Worm (Caenorhabditis elegans) whole organism, L4 larva: ENCODE data around the gene W03B1.9.

ENCODE experiments used
- D1046.2 ChIP-seq: fragments of 200-800 bp; sonication (Bioruptor generic); IDR thresholded peaks from 2 replicates; pipeline ENCODE4 v1.3.6; 2022; ENCODE audit warnings: missing genetic modification characterization, missing compliant biosample characterization
- F37D6.2 ChIP-seq: sonication (generic microtip); optimal IDR thresholded peaks from 2 replicates; lab custom pipeline; 2016; ENCODE audit warnings: mild to moderate bottlenecking, missing genetic modification characterization, missing compliant biosample characterization
- T26A8.4 ChIP-seq: fragments of 200-800 bp; sonication (Bioruptor generic); IDR thresholded peaks from 2 replicates; pipeline ENCODE4 v1.3.6; 2022; ENCODE audit warnings: missing genetic modification characterization, missing compliant biosample characterization
- Y105C5A.15 ChIP-seq: fragments of 200-800 bp; sonication (Bioruptor generic); IDR thresholded peaks from 2 replicates; pipeline ENCODE4 v1.3.6; 2022; ENCODE audit warnings: missing genetic modification characterization, missing compliant biosample characterization
- ZK337.2 ChIP-seq: fragments of 200-800 bp; sonication (Bioruptor generic); IDR thresholded peaks from 2 replicates; pipeline ENCODE4 v1.3.6; 2022; ENCODE audit warnings: missing genetic modification reagents, missing genetic modification characterization, missing compliant biosample characterization
- ZK546.5 ChIP-seq, 2 experiments: sonication (generic microtip); optimal IDR thresholded peaks; 2 replicates each; lab custom pipeline; 2017; ENCODE audit warnings: missing biosample characterization in 2 of 2, missing genetic modification characterization in 2 of 2
- aha-1 ChIP-seq: fragments of 150-350 bp; peaks from one replicate; lab custom pipeline; 2014; ENCODE audit warnings: missing biosample characterization, missing genetic modification characterization
- ama-1 ChIP-seq: fragments of 150-350 bp; optimal IDR thresholded peaks from 2 replicates; lab custom pipeline; 2014; ENCODE audit warnings: inconsistent platforms, mixed read lengths
- attf-4 ChIP-seq: sonication (generic microtip); optimal IDR thresholded peaks from 3 replicates; lab custom pipeline; 2017; ENCODE audit warnings: missing biosample characterization, missing genetic modification characterization
- ceh-28 ChIP-seq: fragments of 150-350 bp; optimal IDR thresholded peaks from 2 replicates; lab custom pipeline; 2014; ENCODE audit warnings: missing biosample characterization, missing genetic modification reagents, missing genetic modification characterization
- ceh-44 ChIP-seq: fragments of 200-800 bp; sonication (Bioruptor generic); IDR thresholded peaks from 2 replicates; pipeline ENCODE4 v1.3.6; 2022; ENCODE audit warnings: missing genetic modification reagents, missing genetic modification characterization, missing compliant biosample characterization
- daf-16 ChIP-seq, 3 experiments: sonication (generic microtip); optimal IDR thresholded peaks; 2 replicates each; lab custom pipeline; 2016 to 2017; ENCODE audit warnings: missing genetic modification characterization in 3 of 3, missing genetic modification reagents in 3 of 3, mild to moderate bottlenecking in 2 of 3, missing compliant biosample characterization in 2 of 3, missing biosample characterization in 1 of 3, moderate library complexity in 1 of 3
- daf-19 ChIP-seq: fragments of 200-800 bp; sonication (Bioruptor generic); conservative IDR thresholded peaks from 2 replicates; pipeline ENCODE4 v1.3.6; 2022; ENCODE audit warnings: missing genetic modification characterization, missing compliant biosample characterization
- daf-8 ChIP-seq: fragments of 200-800 bp; sonication (Bioruptor generic); IDR thresholded peaks from 2 replicates; pipeline ENCODE4 v1.3.6; 2022; ENCODE audit warnings: missing genetic modification characterization, missing compliant biosample characterization
- dmd-9 ChIP-seq: fragments of 200-800 bp; sonication (Bioruptor generic); IDR thresholded peaks from 2 replicates; pipeline ENCODE4 v1.3.6; 2022; ENCODE audit warnings: missing genetic modification reagents, missing genetic modification characterization, missing compliant biosample characterization
- duxl-1 ChIP-seq: sonication (generic microtip); optimal IDR thresholded peaks from 2 replicates; lab custom pipeline; 2016; ENCODE audit warnings: mild to moderate bottlenecking, missing genetic modification characterization, moderate library complexity, missing compliant biosample characterization; ENCODE audit not compliant: poor library complexity
- dve-1 ChIP-seq: sonication (generic microtip); optimal IDR thresholded peaks from 2 replicates; lab custom pipeline; 2017; ENCODE audit warnings: antibody characterized with exemption, mild to moderate bottlenecking, missing genetic modification characterization, missing compliant biosample characterization; ENCODE audit not compliant: insufficient read depth
- gei-8 ChIP-seq: fragments of 200-800 bp; sonication (Bioruptor generic); optimal IDR thresholded peaks from 2 replicates; lab custom pipeline; 2018; ENCODE audit warnings: mild to moderate bottlenecking, missing genetic modification characterization, missing compliant biosample characterization
- hlh-11 ChIP-seq: fragments of 200-800 bp; sonication (Bioruptor generic); optimal IDR thresholded peaks from 2 replicates; lab custom pipeline; 2018; ENCODE audit warnings: mild to moderate bottlenecking, missing genetic modification characterization, missing compliant biosample characterization
- hlh-30 ChIP-seq: sonication (generic microtip); optimal IDR thresholded peaks from 2 replicates; lab custom pipeline; 2017; ENCODE audit warnings: antibody characterized with exemption, mild to moderate bottlenecking, missing genetic modification characterization, missing compliant biosample characterization; ENCODE audit not compliant: insufficient read depth
- hmg-1.1 ChIP-seq: fragments of 200-800 bp; sonication (Bioruptor generic); IDR thresholded peaks from 2 replicates; pipeline ENCODE4 v1.3.6; 2022; ENCODE audit warnings: missing genetic modification reagents, missing genetic modification characterization, missing compliant biosample characterization
- jun-1 ChIP-seq: fragments of 150-350 bp; optimal IDR thresholded peaks from 2 replicates; lab custom pipeline; 2014; ENCODE audit warnings: missing biosample characterization, missing genetic modification reagents, missing genetic modification characterization
- lin-1 ChIP-seq: fragments of 200-800 bp; sonication (Bioruptor generic); IDR thresholded peaks from 2 replicates; pipeline ENCODE4 v1.3.6; 2022; ENCODE audit warnings: missing genetic modification reagents, missing genetic modification characterization, missing compliant biosample characterization
- lin-13 ChIP-seq: fragments of 150-350 bp; optimal IDR thresholded peaks from 2 replicates; lab custom pipeline; 2014; ENCODE audit warnings: missing biosample characterization, missing genetic modification reagents, missing genetic modification characterization
- lin-15B ChIP-seq: fragments of 150-350 bp; sonication (generic microtip); optimal IDR thresholded peaks from 3 replicates; lab custom pipeline; 2014; ENCODE audit warnings: missing biosample characterization, missing genetic modification characterization
- lsy-2 ChIP-seq, 2 experiments: fragments of 150-350 bp in 1 of 2; sonication (generic microtip) in 1 of 2; optimal IDR thresholded peaks; 2 replicates each; lab custom pipeline; 2014 to 2017; ENCODE audit warnings: missing biosample characterization in 2 of 2, missing genetic modification characterization in 2 of 2
- madf-5 ChIP-seq, 2 experiments: fragments of 200-800 bp; sonication (Bioruptor generic); IDR thresholded peaks; 2 replicates each; pipeline ENCODE4 v1.3.6; 2022; ENCODE audit warnings: missing compliant biosample characterization in 2 of 2, missing genetic modification characterization in 2 of 2
- madf-9 ChIP-seq: fragments of 200-800 bp; sonication (Bioruptor generic); conservative IDR thresholded peaks from 2 replicates; pipeline ENCODE4 v1.3.6; 2022; ENCODE audit warnings: missing genetic modification reagents, missing genetic modification characterization, missing compliant biosample characterization
- mdl-1 ChIP-seq, 2 experiments: fragments of 150-350 bp in 1 of 2; sonication (generic microtip) in 1 of 2; optimal IDR thresholded peaks; 2 replicates each; lab custom pipeline; 2014 to 2017; ENCODE audit warnings: missing biosample characterization in 2 of 2, missing genetic modification characterization in 2 of 2
- mep-1 ChIP-seq: fragments of 150-350 bp; sonication (generic microtip); optimal IDR thresholded peaks from 3 replicates; lab custom pipeline; 2014; ENCODE audit warnings: missing biosample characterization, missing genetic modification characterization
- nhr-10 ChIP-seq: fragments of 150-350 bp; optimal IDR thresholded peaks from 2 replicates; lab custom pipeline; 2014; ENCODE audit warnings: missing biosample characterization, missing genetic modification characterization
- nhr-11 ChIP-seq: fragments of 150-350 bp; optimal IDR thresholded peaks from 2 replicates; lab custom pipeline; 2014; ENCODE audit warnings: missing biosample characterization, missing genetic modification characterization
- nhr-111 ChIP-seq: fragments of 200-800 bp; sonication (Bioruptor generic); optimal IDR thresholded peaks from 2 replicates; lab custom pipeline; 2018; ENCODE audit warnings: mild to moderate bottlenecking, missing genetic modification characterization, missing compliant biosample characterization
- nhr-28 ChIP-seq: fragments of 150-350 bp; optimal IDR thresholded peaks from 2 replicates; lab custom pipeline; 2014; ENCODE audit warnings: missing biosample characterization, missing genetic modification characterization
- nhr-41 ChIP-seq: fragments of 200-800 bp; sonication (Bioruptor generic); IDR thresholded peaks from 2 replicates; pipeline ENCODE4 v1.3.6; 2022; ENCODE audit warnings: missing genetic modification reagents, missing genetic modification characterization, missing compliant biosample characterization
- nhr-42 ChIP-seq: fragments of 200-800 bp; sonication (Bioruptor generic); IDR thresholded peaks from 2 replicates; pipeline ENCODE4 v1.3.6; 2022; ENCODE audit warnings: missing genetic modification characterization, missing compliant biosample characterization
- nhr-76 ChIP-seq: fragments of 150-350 bp; optimal IDR thresholded peaks from 2 replicates; lab custom pipeline; 2014; ENCODE audit warnings: missing biosample characterization, missing genetic modification characterization
- pha-4 ChIP-seq, 2 experiments: fragments of 150-350 bp in 1 of 2; fragments of 200-800 bp in 1 of 2; sonication (Bioruptor generic) in 1 of 2; IDR thresholded peaks in 1 of 2; optimal IDR thresholded peaks in 1 of 2; 2 replicates each; pipeline versions ENCODE4 v1.3.6 to Lab custom; 2014 to 2022; ENCODE audit warnings: missing genetic modification characterization in 2 of 2, missing genetic modification reagents in 2 of 2, missing biosample characterization in 1 of 2, missing compliant biosample characterization in 1 of 2
- pqm-1 ChIP-seq: sonication (generic microtip); optimal IDR thresholded peaks from 2 replicates; lab custom pipeline; 2017; ENCODE audit warnings: missing biosample characterization, missing genetic modification characterization
- sdz-12 ChIP-seq: fragments of 200-800 bp; sonication (Bioruptor generic); optimal IDR thresholded peaks from 2 replicates; lab custom pipeline; 2018; ENCODE audit warnings: mild to moderate bottlenecking, missing genetic modification characterization, missing compliant biosample characterization
- spr-1 ChIP-seq: sonication (generic microtip); optimal IDR thresholded peaks from 2 replicates; lab custom pipeline; 2016; ENCODE audit warnings: mild to moderate bottlenecking, missing genetic modification characterization, missing compliant biosample characterization
- tra-1 ChIP-seq: fragments of 200-800 bp; sonication (Bioruptor generic); IDR thresholded peaks from 2 replicates; pipeline ENCODE4 v1.3.6; 2022; ENCODE audit warnings: missing genetic modification reagents, missing genetic modification characterization, missing compliant biosample characterization
- unc-130 ChIP-seq: sonication (generic microtip); optimal IDR thresholded peaks from 2 replicates; lab custom pipeline; 2016; ENCODE audit warnings: missing genetic modification reagents, missing genetic modification characterization, missing compliant biosample characterization
- vab-7 ChIP-seq: fragments of 200-800 bp; sonication (Bioruptor generic); IDR thresholded peaks from 2 replicates; pipeline ENCODE4 v1.3.6; 2022; ENCODE audit warnings: missing genetic modification reagents, missing genetic modification characterization, missing compliant biosample characterization
- zfp-3 ChIP-seq: fragments of 200-800 bp; sonication (Bioruptor generic); conservative IDR thresholded peaks from 2 replicates; pipeline ENCODE4 v1.3.6; 2022; ENCODE audit warnings: missing genetic modification reagents, missing genetic modification characterization, missing compliant biosample characterization
- zip-11 ChIP-seq: fragments of 200-800 bp; sonication (Bioruptor generic); IDR thresholded peaks from 2 replicates; pipeline ENCODE4 v1.3.6; 2022; ENCODE audit warnings: missing genetic modification characterization, missing compliant biosample characterization
- zip-2 ChIP-seq: fragments of 150-350 bp; optimal IDR thresholded peaks from 2 replicates; lab custom pipeline; 2014; ENCODE audit warnings: missing biosample characterization, missing genetic modification characterization

The W03B1.9 gene

ce11 chrIV:4397586-4397985, 40.8 kb upstream of the W03B1.9 start:
- no peak for TF ChIP-seq gei-8 (GFP tag; lab: Kevin White, UChicago)
- no peak for TF ChIP-seq daf-19 (GFP tag; lab: Robert Waterston, UW)
- peak; percentile 24 for TF ChIP-seq aha-1 (tag; lab: Kevin White, UChicago)
- no peak for TF ChIP-seq spr-1 (tag; lab: Kevin White, UChicago)
- no peak for TF ChIP-seq Y105C5A.15 (GFP tag; lab: Robert Waterston, UW)
- no peak for TF ChIP-seq nhr-42 (GFP tag; lab: Robert Waterston, UW)
- TF ChIP-seq hlh-30 (tag; lab: Kevin White, UChicago): no peak

DNA sequence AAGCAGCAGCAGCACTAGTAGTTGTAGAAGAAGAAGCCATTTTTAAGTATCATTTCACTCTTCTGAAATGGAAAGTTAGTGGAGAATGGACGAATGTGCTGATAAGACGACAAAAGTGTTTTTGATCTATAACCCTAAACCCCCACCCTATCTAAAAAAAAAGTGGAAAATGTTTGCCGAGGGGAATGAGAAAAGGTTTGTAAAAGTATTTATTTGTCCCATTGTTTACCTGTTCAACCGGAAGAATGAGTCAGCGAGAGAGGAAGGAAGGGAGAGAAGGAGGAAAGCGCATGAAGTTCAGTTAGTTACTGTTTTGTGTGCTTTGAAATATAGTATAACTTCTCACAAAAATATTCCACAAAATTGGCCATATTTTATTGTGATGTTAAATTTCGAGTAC, 40.3 kb upstream of the W03B1.9 start:
- no peak for TF ChIP-seq zip-2 (tag; lab: Kevin White, UChicago)
- TF ChIP-seq lin-15B (tag; lab: Kevin White, UChicago): no peak
- peak in 1 of 2 experiments; percentile 16 for TF ChIP-seq lsy-2 (tag; optimal IDR thresholded peaks at IDR 0.05; lab: Kevin White, UChicago)
- TF ChIP-seq mep-1: peak; percentile 9
- TF ChIP-seq nhr-76: no peak
- TF ChIP-seq ceh-44 (GFP tag; lab: Robert Waterston, UW): no peak
- no peak for TF ChIP-seq hlh-11 (tag; lab: Kevin White, UChicago)
- no peak for TF ChIP-seq T26A8.4 (GFP tag; lab: Robert Waterston, UW)
- no peak for TF ChIP-seq dmd-9 (GFP tag; lab: Robert Waterston, UW)
- no peak for TF ChIP-seq gei-8 (GFP tag; lab: Kevin White, UChicago)
- TF ChIP-seq daf-16 (GFP tag; optimal IDR thresholded peaks at IDR 0.05; lab: Kevin White, UChicago): no peak
- TF ChIP-seq daf-16 (tag; optimal IDR thresholded peaks at IDR 0.05; lab: Kevin White, UChicago): peak; percentile 76
- TF ChIP-seq pha-4 (GFP tag; IDR thresholded peaks at IDR 0.05; lab: Robert Waterston, UW): no peak
- peak; percentile 47 for TF ChIP-seq pha-4 (tag; optimal IDR thresholded peaks at IDR 0.05; lab: Kevin White, UChicago)
- TF ChIP-seq jun-1 (tag; lab: Kevin White, UChicago): no peak
- TF ChIP-seq nhr-10 (tag; lab: Kevin White, UChicago): no peak
- no peak for TF ChIP-seq D1046.2
- no peak for TF ChIP-seq ZK337.2
- TF ChIP-seq pqm-1 (tag; lab: Kevin White, UChicago): peak; percentile 18
- TF ChIP-seq F37D6.2 (tag; lab: Kevin White, UChicago): no peak
- TF ChIP-seq duxl-1: no peak
- TF ChIP-seq dve-1 (tag; lab: Kevin White, UChicago): peak; percentile 29
- no peak for TF ChIP-seq madf-9 (GFP tag; lab: Robert Waterston, UW)
- no peak for TF ChIP-seq nhr-11
- no peak for TF ChIP-seq nhr-41 (GFP tag; lab: Robert Waterston, UW)
- TF ChIP-seq ZK546.5 (tag; optimal IDR thresholded peaks at IDR 0.05; lab: Kevin White, UChicago): no peak
- TF ChIP-seq vab-7 (GFP tag; lab: Robert Waterston, UW): no peak
- TF ChIP-seq, all 104 proteins: peak for 6

ce11 chrIV:4396052-4396821, 39.5 kb upstream of the W03B1.9 start:
- TF ChIP-seq attf-4 (tag; lab: Kevin White, UChicago) (no peak), Y105C5A.15 (GFP tag; lab: Robert Waterston, UW) (no peak), mep-1 (peak; percentile 4), ZK546.5 (tag; optimal IDR thresholded peaks at IDR 0.05; lab: Kevin White, UChicago) (no peak), unc-130 (GFP tag; lab: Kevin White, UChicago) (no peak), sdz-12 (GFP tag; lab: Kevin White, UChicago) (no peak), nhr-28 (tag; lab: Kevin White, UChicago) (peak; percentile 70), mdl-1 (tag; optimal IDR thresholded peaks at IDR 0.05; lab: Kevin White, UChicago) (peak in 1 of 2 experiments; percentile 15), lin-1 (GFP tag; lab: Robert Waterston, UW) (no peak), ceh-28 (no peak), nhr-111 (GFP tag; lab: Kevin White, UChicago) (no peak), madf-5 (GFP tag; IDR thresholded peaks at IDR 0.05; lab: Robert Waterston, UW) (no peak), tra-1 (no peak), zfp-3 (no peak), jun-1 (tag; lab: Kevin White, UChicago) (no peak), lin-13 (GFP tag; lab: Kevin White, UChicago) (no peak), hlh-11 (tag; lab: Kevin White, UChicago) (peak; percentile 57), ama-1 (no peak), zip-11 (GFP tag; lab: Robert Waterston, UW) (no peak), hmg-1.1 (GFP tag; lab: Robert Waterston, UW) (no peak), daf-8 (GFP tag; lab: Robert Waterston, UW) (no peak)
